Worm (Caenorhabditis elegans) whole organism, L1 larva: ENCODE results near the gene Y43D4A.2.

ENCODE experiments used
- egl-27 ChIP-seq, 2 experiments: fragments of 150-350 bp in 1 of 2; sonication (generic microtip); optimal IDR thresholded peaks; 3 replicates each; lab custom pipeline; 2017 to 2018; ENCODE audit warnings: missing biosample characterization in 2 of 2, missing genetic modification characterization in 2 of 2, missing genetic modification reagents in 2 of 2
- lin-14 ChIP-seq: fragments of 200-800 bp; sonication (Bioruptor generic); optimal IDR thresholded peaks from 2 replicates; lab custom pipeline; 2018; ENCODE audit warnings: mild to moderate bottlenecking, missing genetic modification characterization, moderate library complexity, missing compliant biosample characterization
- nhr-12 ChIP-seq: sonication (generic microtip); optimal IDR thresholded peaks from 2 replicates; lab custom pipeline; 2017; ENCODE audit warnings: missing biosample characterization, missing genetic modification characterization
- nhr-77 ChIP-seq: fragments of 150-350 bp; optimal IDR thresholded peaks from 2 replicates; lab custom pipeline; 2014; ENCODE audit warnings: missing biosample characterization, missing genetic modification characterization
- pqm-1 ChIP-seq: sonication (generic microtip); optimal IDR thresholded peaks from 3 replicates; lab custom pipeline; 2017; ENCODE audit warnings: missing biosample characterization, missing genetic modification characterization
- rnt-1 ChIP-seq: sonication (generic microtip); optimal IDR thresholded peaks from 2 replicates; lab custom pipeline; 2016; ENCODE audit warnings: mild to moderate bottlenecking, missing genetic modification characterization, moderate library complexity, missing compliant biosample characterization
- snpc-4 ChIP-seq: fragments of 150-350 bp; optimal IDR thresholded peaks from 2 replicates; lab custom pipeline; 2014; ENCODE audit warnings: missing biosample characterization, missing genetic modification characterization
- sox-4 ChIP-seq: sonication (generic microtip); optimal IDR thresholded peaks from 2 replicates; lab custom pipeline; 2016; ENCODE audit warnings: missing genetic modification characterization, missing compliant biosample characterization
- unc-62 ChIP-seq: fragments of 150-350 bp; optimal IDR thresholded peaks from 2 replicates; lab custom pipeline; 2014; ENCODE audit warnings: missing biosample characterization, missing genetic modification reagents, missing genetic modification characterization
- vab-15 ChIP-seq: sonication (generic microtip); optimal IDR thresholded peaks from 2 replicates; lab custom pipeline; 2017; ENCODE audit warnings: missing genotype, mild to moderate bottlenecking, missing genetic modification characterization, missing compliant biosample characterization
- xbp-1 ChIP-seq: sonication (generic microtip); optimal IDR thresholded peaks from 2 replicates; lab custom pipeline; 2016; ENCODE audit warnings: missing genetic modification characterization, missing compliant biosample characterization

- TF ChIP-seq sox-4 (tag; lab: Kevin White, UChicago): no peak
- TF ChIP-seq egl-27 (tag; optimal IDR thresholded peaks at IDR 0.05; lab: Kevin White, UChicago): no peak
- TF ChIP-seq lin-14 (GFP tag; lab: Kevin White, UChicago): no peak
- no peak for TF ChIP-seq pqm-1 (tag; lab: Kevin White, UChicago)
- no peak for TF ChIP-seq vab-15 (tag; lab: Kevin White, UChicago)
- no peak for TF ChIP-seq snpc-4 (tag; lab: Kevin White, UChicago)
- no peak for TF ChIP-seq nhr-12 (tag; lab: Kevin White, UChicago)
- TF ChIP-seq xbp-1 (tag; lab: Kevin White, UChicago): no peak
- no peak for TF ChIP-seq rnt-1
- TF ChIP-seq unc-62: no peak
- no peak for TF ChIP-seq nhr-77 (tag; lab: Kevin White, UChicago)
Observed at ce11 chrIV:16775029-16775428, 19.4 kb upstream of the Y43D4A.2 start.
